Worm (Caenorhabditis elegans) whole organism, L1 larva: ENCODE measurements around the gene srz-54.

ENCODE experiments used
- dsc-1 ChIP-seq: sonication (generic microtip); optimal IDR thresholded peaks from 2 replicates; lab custom pipeline; 2016; ENCODE audit warnings: mild to moderate bottlenecking, missing genetic modification characterization, missing compliant biosample characterization
- fkh-10 ChIP-seq: sonication (generic microtip); optimal IDR thresholded peaks from 2 replicates; lab custom pipeline; 2017; ENCODE audit warnings: missing biosample characterization, missing genetic modification reagents, missing genetic modification characterization

DNA sequence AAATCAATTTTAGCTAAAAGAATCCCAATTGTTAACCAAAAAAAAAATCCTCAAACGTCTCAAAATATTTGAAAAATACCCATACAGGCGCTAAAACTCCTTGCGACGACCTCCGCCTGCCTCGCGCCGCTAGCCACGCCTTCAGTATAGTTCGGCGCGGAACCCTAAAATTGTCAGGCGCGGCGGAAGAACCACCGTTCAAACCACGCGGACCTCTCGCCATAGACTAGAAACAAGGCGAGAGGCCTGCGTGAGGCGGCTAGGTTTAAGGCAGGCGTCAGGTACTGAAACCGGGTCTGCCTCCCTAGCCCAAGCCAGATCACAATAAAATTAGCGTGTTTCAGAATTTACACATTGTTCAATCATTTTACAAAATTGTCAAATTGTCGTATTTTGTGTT lies 11.9 kb downstream of the srz-54 start:
- no peak for TF ChIP-seq dsc-1
- TF ChIP-seq fkh-10 (GFP tag; lab: Kevin White, UChicago): no peak
